Worm (Caenorhabditis elegans) whole organism, L1 larva: Measurements from ENCODE around the gene C14E2.3.

Source experiments
- aly-2 ChIP-seq: fragments of 150-350 bp; optimal IDR thresholded peaks from 2 replicates; lab custom pipeline; 2014; ENCODE audit warnings: missing biosample characterization, missing genetic modification characterization
- ama-1 ChIP-seq: fragments of 150-350 bp; optimal IDR thresholded peaks from 2 replicates; lab custom pipeline; 2014
- blmp-1 ChIP-seq: fragments of 150-350 bp; optimal IDR thresholded peaks from 2 replicates; lab custom pipeline; 2014; ENCODE audit warnings: missing biosample characterization, missing genetic modification characterization
- ceh-82 ChIP-seq, 3 experiments: fragments of 150-350 bp in 1 of 3; sonication (generic microtip) in 2 of 3; optimal IDR thresholded peaks; 2 replicates each; lab custom pipeline; 2014 to 2017; ENCODE audit warnings: missing biosample characterization in 3 of 3, missing genetic modification characterization in 3 of 3
- lin-15B ChIP-seq: fragments of 150-350 bp; sonication (generic microtip); optimal IDR thresholded peaks from 3 replicates; lab custom pipeline; 2014; ENCODE audit warnings: missing biosample characterization, missing genetic modification characterization
- mep-1 ChIP-seq: fragments of 150-350 bp; optimal IDR thresholded peaks from 2 replicates; lab custom pipeline; 2014; ENCODE audit warnings: missing biosample characterization, missing genetic modification characterization
- nhr-237 ChIP-seq: fragments of 150-350 bp; optimal IDR thresholded peaks from 2 replicates; lab custom pipeline; 2014; ENCODE audit warnings: missing biosample characterization, missing genetic modification characterization
- pag-3 ChIP-seq: sonication (generic microtip); optimal IDR thresholded peaks from 2 replicates; lab custom pipeline; 2017; ENCODE audit warnings: missing genetic modification characterization, mild to moderate bottlenecking, missing compliant biosample characterization, antibody characterized with exemption, borderline replicate concordance; ENCODE audit not compliant: insufficient read depth
- skn-1 ChIP-seq: fragments of 150-350 bp; optimal IDR thresholded peaks from 2 replicates; lab custom pipeline; 2014; ENCODE audit warnings: missing biosample characterization, missing genetic modification characterization
- snpc-4 ChIP-seq: fragments of 150-350 bp; optimal IDR thresholded peaks from 2 replicates; lab custom pipeline; 2014; ENCODE audit warnings: missing biosample characterization, missing genetic modification characterization
- zag-1 ChIP-seq: fragments of 150-350 bp; optimal IDR thresholded peaks from 2 replicates; lab custom pipeline; 2014; ENCODE audit warnings: missing biosample characterization, missing genetic modification characterization

DNA sequence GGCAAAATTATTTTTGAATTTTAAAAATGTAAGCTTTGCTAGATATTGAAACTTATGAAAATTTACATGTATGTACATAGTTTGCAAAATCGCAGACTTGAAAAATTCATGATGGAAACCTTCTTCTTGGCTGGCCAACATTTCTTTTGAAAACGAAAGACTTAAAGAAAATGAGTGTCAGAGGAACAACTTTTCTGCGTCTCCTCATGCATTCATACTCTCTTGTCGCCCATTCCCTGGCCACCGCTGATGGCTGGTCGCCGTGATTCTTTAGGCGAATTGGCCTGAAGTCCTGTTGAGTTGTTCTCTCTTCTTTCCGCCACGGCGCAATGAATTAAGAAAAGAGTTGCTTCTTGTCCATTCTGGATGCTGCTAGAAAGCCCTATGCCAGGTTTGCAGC, 15.3 kb downstream of the C14E2.3 start:
- TF ChIP-seq skn-1 (tag; lab: Kevin White, UChicago) (no peak), pag-3 (no peak), zag-1 (tag; lab: Kevin White, UChicago) (no peak), ama-1 (lab: Kevin White, UChicago) (no peak), nhr-237 (no peak), aly-2 (tag; lab: Kevin White, UChicago) (no peak), blmp-1 (no peak), mep-1 (no peak), snpc-4 (tag; lab: Kevin White, UChicago) (no peak), ceh-82 (tag; optimal IDR thresholded peaks at IDR 0.05; lab: Kevin White, UChicago) (no peak), lin-15B (no peak)
